Worm (Caenorhabditis elegans) whole organism, late embryonic: ENCODE measurements around the gene flp-18.

Experiments
- ama-1 ChIP-seq: fragments of 150-350 bp; optimal IDR thresholded peaks from 2 replicates; lab custom pipeline; 2014
- ceh-14 ChIP-seq: sonication (generic microtip); optimal IDR thresholded peaks from 2 replicates; lab custom pipeline; 2016; ENCODE audit warnings: missing genotype, missing genetic modification characterization, missing compliant biosample characterization
- elt-2 ChIP-seq: sonication (generic microtip); optimal IDR thresholded peaks from 2 replicates; lab custom pipeline; 2016; ENCODE audit warnings: missing genetic modification reagents, missing genetic modification characterization, missing compliant biosample characterization
- fkh-10 ChIP-seq: fragments of 150-350 bp; optimal IDR thresholded peaks from 2 replicates; lab custom pipeline; 2014; ENCODE audit warnings: missing biosample characterization, missing genetic modification reagents, missing genetic modification characterization
- gmeb-2 ChIP-seq: sonication (generic microtip); optimal IDR thresholded peaks from 2 replicates; lab custom pipeline; 2016; ENCODE audit warnings: missing genetic modification characterization, inconsistent platforms, missing compliant biosample characterization
- hlh-13 ChIP-seq: fragments of 200-800 bp; sonication (Bioruptor generic); optimal IDR thresholded peaks from 2 replicates; lab custom pipeline; 2018; ENCODE audit warnings: mild to moderate bottlenecking, missing genetic modification characterization, missing compliant biosample characterization
- nfya-1 ChIP-seq: sonication (generic microtip); optimal IDR thresholded peaks from 2 replicates; lab custom pipeline; 2017; ENCODE audit warnings: missing genetic modification characterization, mild to moderate bottlenecking, missing compliant biosample characterization, antibody characterized with exemption, moderate library complexity
- sdc-2 ChIP-seq: sonication (generic microtip); optimal IDR thresholded peaks from 2 replicates; lab custom pipeline; 2016; ENCODE audit warnings: missing genotype, missing genetic modification characterization, missing compliant biosample characterization
- tbx-2 ChIP-seq: sonication (generic microtip); optimal IDR thresholded peaks from 2 replicates; lab custom pipeline; 2016; ENCODE audit warnings: missing genetic modification characterization, missing compliant biosample characterization
- unc-86 ChIP-seq: sonication (generic microtip); optimal IDR thresholded peaks from 2 replicates; lab custom pipeline; 2016; ENCODE audit warnings: missing genetic modification characterization, missing compliant biosample characterization
- zip-5 ChIP-seq: sonication (generic microtip); optimal IDR thresholded peaks from 2 replicates; lab custom pipeline; 2016; ENCODE audit warnings: missing genetic modification characterization, missing compliant biosample characterization
- ztf-16 ChIP-seq: sonication (generic microtip); optimal IDR thresholded peaks from 2 replicates; lab custom pipeline; 2017; ENCODE audit warnings: missing genetic modification characterization, missing compliant biosample characterization

DNA sequence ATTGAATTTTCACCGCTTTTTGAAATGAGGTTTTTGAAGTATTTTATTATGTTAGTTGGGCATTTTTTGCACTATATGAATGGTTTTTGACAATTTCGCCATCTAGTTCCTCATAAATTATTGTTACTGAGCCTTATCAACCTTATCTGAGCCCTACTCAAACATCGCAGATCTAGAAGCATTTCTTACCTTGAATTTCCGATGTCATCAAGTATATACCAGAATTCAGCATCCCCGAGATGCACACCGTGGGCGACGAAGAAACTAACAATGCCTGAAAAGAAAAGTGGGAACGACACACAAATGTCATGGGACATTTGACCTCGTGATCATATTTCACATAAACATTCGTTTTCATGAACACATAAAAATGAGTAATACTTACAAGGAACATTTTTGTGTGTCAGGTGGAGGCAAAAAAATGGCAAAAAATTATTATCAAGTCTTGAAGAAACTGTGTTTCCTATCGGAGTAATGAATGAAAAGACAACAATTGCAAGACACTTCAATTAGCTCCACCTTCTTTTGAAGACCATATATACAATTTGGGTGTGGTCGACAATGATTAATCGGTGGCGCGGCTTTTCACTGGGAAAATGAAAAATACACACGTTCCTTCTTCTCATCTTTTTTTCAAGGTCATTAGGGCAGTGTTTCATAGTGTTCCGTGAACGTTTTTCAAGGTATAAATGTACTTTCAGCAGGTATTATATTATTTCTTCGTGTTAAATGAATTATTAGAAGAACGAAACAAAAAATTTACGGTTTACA lies 45.9 kb downstream of the flp-18 start:
- TF ChIP-seq sdc-2 (tag; lab: Kevin White, UChicago) (no peak), ceh-14 (tag; lab: Kevin White, UChicago) (no peak), ztf-16 (no peak), hlh-13 (GFP tag; lab: Kevin White, UChicago) (no peak), elt-2 (no peak), ama-1 (lab: Kevin White, UChicago) (no peak), unc-86 (no peak), nfya-1 (tag; lab: Kevin White, UChicago) (no peak), tbx-2 (tag; lab: Kevin White, UChicago) (no peak), gmeb-2 (tag; lab: Kevin White, UChicago) (no peak), zip-5 (tag; lab: Kevin White, UChicago) (no peak), fkh-10 (GFP tag; lab: Kevin White, UChicago) (no peak)
